Worm (Caenorhabditis elegans): ENCODE measurements around the gene srd-2.

srd-2 gene

ce11 chrII:10187808-10188207 is at the start of gene srd-2:
srd-2 (minus strand) TSS chrII:10187908.
- TF ChIP-seq elt-2 (tag; optimal IDR thresholded peaks at IDR 0.05) (no peak), ttx-3 (tag; optimal IDR thresholded peaks at IDR 0.05) (no peak), ceh-45 (GFP tag; IDR thresholded peaks at IDR 0.05) (no peak), ama-1 (optimal IDR thresholded peaks at IDR 0.05) (no peak), pha-4 (tag; optimal IDR thresholded peaks at IDR 0.05) (no peak), syd-9 (tag; optimal IDR thresholded peaks at IDR 0.05) (no peak), hlh-8 (tag; optimal IDR thresholded peaks at IDR 0.05) (no peak), gmeb-2 (tag; optimal IDR thresholded peaks at IDR 0.05) (no peak), C08G9.2 (tag; optimal IDR thresholded peaks at IDR 0.05) (no peak), ceh-34 (tag; optimal IDR thresholded peaks at IDR 0.05) (no peak), F13H6.1 (tag; optimal IDR thresholded peaks at IDR 0.05) (no peak), pqm-1 (tag; optimal IDR thresholded peaks at IDR 0.05) (no peak), pros-1 (tag; optimal IDR thresholded peaks at IDR 0.05) (no peak), hlh-13 (GFP tag; optimal IDR thresholded peaks at IDR 0.05) (no peak), ceh-30 (tag; optimal IDR thresholded peaks at IDR 0.05) (no peak), ceh-22 (tag; optimal IDR thresholded peaks at IDR 0.05) (no peak), sox-4 (tag; optimal IDR thresholded peaks at IDR 0.05) (no peak), ceh-2 (tag; optimal IDR thresholded peaks at IDR 0.05) (no peak), ref-2 (tag; optimal IDR thresholded peaks at IDR 0.05) (no peak)

DNA sequence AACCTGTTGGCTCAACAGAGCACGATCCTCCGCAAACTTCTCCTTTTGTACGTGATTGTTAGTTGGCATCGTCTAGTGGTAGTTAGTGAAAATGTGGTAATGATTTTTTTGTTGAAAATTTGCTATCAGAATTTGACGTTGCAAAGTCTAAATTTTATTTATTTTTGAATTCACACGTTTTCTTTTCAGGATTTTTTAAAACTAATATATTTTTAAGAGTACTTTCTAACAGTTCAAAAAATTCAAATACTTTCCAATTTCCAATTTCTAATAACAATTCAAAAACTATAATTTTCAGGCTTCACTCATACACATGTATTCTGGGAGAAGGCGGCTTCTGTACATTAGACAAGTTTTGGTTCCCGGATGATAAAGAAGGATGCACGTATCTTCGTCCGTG is 46.7 kb upstream of the srd-2 start, which contains the start of gene ubxn-5:
Gene ubxn-5, minus strand, starts transcription at position 101 of the 400 bp plus-strand sequence.
- no peak for TF ChIP-seq nfya-1 (tag; optimal IDR thresholded peaks at IDR 0.05)

DNA sequence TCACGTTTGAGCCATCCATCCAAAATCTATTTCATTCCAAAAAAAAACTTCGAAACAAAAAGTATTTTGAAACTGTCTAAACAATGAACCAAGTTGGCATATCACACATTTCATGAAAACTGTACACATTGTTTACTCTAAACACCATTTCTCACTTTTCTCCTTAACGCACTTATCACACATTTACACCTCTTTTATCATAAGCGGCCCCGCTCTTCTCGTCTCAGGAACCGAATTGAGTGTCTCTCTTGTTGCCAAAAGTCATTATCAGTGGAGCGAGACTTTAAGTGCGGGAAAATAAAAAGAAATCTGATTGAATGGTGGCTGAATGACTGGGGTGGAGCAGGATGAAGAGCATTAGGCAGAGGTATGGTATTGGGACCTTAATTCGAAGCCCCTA is 44.2 kb upstream of the srd-2 start:
- TF ChIP-seq elt-2 (tag; optimal IDR thresholded peaks at IDR 0.05) (peak; percentile 60), pha-2 (tag; optimal IDR thresholded peaks at IDR 0.05) (no peak), ahr-1 (tag; optimal IDR thresholded peaks at IDR 0.05) (no peak), pax-1 (tag; optimal IDR thresholded peaks at IDR 0.05) (peak; percentile 42), npax-4 (tag; optimal IDR thresholded peaks at IDR 0.05) (no peak)

ce11 chrII:10230972-10231371 is 43.3 kb upstream of the srd-2 start, which contains the start of gene T01E8.8:
T01E8.8 (plus strand) TSS chrII:10231272.
- TF ChIP-seq pros-1 (tag; optimal IDR thresholded peaks at IDR 0.05) (no peak), pat-9 (tag; optimal IDR thresholded peaks at IDR 0.05) (no peak), hlh-15 (tag; optimal IDR thresholded peaks at IDR 0.05) (no peak), ceh-48 (tag; optimal IDR thresholded peaks at IDR 0.05) (no peak), nhr-11 (tag; optimal IDR thresholded peaks at IDR 0.05) (no peak), syd-9 (tag; optimal IDR thresholded peaks at IDR 0.05) (no peak), rnt-1 (tag; optimal IDR thresholded peaks at IDR 0.05) (no peak), ceh-22 (tag; optimal IDR thresholded peaks at IDR 0.05) (no peak), ceh-18 (tag; optimal IDR thresholded peaks at IDR 0.05) (no peak), ceh-6 (GFP tag; optimal IDR thresholded peaks at IDR 0.05) (no peak), unc-86 (tag; optimal IDR thresholded peaks at IDR 0.05) (no peak), hlh-6 (tag; optimal IDR thresholded peaks at IDR 0.05) (no peak), gmeb-2 (tag; optimal IDR thresholded peaks at IDR 0.05) (no peak), tbx-2 (tag; optimal IDR thresholded peaks at IDR 0.05) (no peak), ztf-16 (tag; optimal IDR thresholded peaks at IDR 0.05) (no peak), sox-4 (tag; optimal IDR thresholded peaks at IDR 0.05) (no peak), ceh-45 (GFP tag; IDR thresholded peaks at IDR 0.05) (no peak)

DNA sequence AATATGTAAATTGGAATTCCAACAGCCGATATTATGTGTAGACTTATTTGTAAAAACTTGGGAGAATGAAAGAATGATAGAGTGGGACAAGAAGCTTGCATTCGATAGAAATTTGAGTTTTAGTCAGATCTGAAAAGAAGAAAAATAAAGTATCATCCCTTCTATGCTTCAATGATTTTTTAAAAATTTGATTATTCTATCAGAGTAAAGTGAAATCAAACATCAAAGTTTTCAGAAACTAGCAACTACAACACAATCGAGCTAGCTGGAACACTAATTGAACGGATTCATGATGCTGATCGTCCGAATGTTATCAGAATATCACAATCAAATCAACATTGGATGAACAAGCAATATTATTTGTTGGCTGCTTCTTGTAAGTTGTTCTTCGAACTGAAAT is 39.3 kb upstream of the srd-2 start, which contains the start of gene srh-135:
Gene srh-135, minus strand, starts transcription at position 101 of the 400 bp plus-strand sequence.
- TF ChIP-seq odd-2 (tag; optimal IDR thresholded peaks at IDR 0.05) (no peak), C38D4.7 (GFP tag; optimal IDR thresholded peaks at IDR 0.05) (no peak), ceh-45 (GFP tag; IDR thresholded peaks at IDR 0.05) (no peak), eyg-1 (tag; optimal IDR thresholded peaks at IDR 0.05) (no peak), fkh-6 (tag; optimal IDR thresholded peaks at IDR 0.05) (no peak), hlh-6 (tag; optimal IDR thresholded peaks at IDR 0.05) (no peak), che-1 (tag; optimal IDR thresholded peaks at IDR 0.05) (no peak), ceh-24 (tag; optimal IDR thresholded peaks at IDR 0.05) (no peak), nhr-232 (tag; optimal IDR thresholded peaks at IDR 0.05) (no peak), hlh-30 (tag; optimal IDR thresholded peaks at IDR 0.05; ENCODE audit: insufficient read depth) (no peak), zip-5 (tag; optimal IDR thresholded peaks at IDR 0.05) (no peak), hlh-8 (tag; optimal IDR thresholded peaks at IDR 0.05) (no peak), lim-6 (tag; optimal IDR thresholded peaks at IDR 0.05) (no peak), gmeb-2 (tag; optimal IDR thresholded peaks at IDR 0.05) (no peak), ceh-9 (tag; optimal IDR thresholded peaks at IDR 0.05) (no peak), unc-86 (tag; optimal IDR thresholded peaks at IDR 0.05) (no peak), pat-9 (tag; optimal IDR thresholded peaks at IDR 0.05) (no peak), mec-3 (tag; optimal IDR thresholded peaks at IDR 0.05; ENCODE audit: borderline replicate concordance) (no peak)
